Worm (Caenorhabditis elegans): ENCODE data around the gene daf-41.

daf-41 gene

DNA sequence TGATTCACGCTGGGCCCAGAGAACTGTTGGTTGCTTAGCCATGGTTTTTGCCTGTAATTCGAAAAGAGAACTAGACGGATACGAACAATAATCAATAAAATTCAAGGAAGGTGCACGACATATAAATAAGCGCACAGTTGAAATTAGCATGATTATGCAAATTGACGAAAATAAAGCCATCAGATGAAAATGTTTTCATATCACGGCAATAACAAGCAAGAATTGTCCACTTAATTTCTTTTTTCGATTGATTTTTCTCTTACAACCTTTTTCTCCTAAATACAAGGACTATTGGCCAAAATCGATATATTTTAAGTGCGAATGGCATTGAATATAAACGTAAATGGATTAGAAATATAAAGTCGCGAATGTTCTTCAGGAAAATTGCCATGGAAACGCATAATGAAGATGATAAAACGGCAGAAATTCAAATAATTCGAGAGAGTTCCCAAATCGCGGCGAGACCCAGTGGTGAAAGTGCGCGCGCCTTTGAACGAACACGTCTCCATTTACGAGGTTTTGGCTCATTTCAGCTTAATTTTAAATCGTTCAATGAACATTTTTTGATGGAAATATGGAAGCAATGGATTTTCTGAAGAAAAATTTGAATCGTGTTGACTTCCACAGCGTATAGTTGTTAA, at the start of gene daf-41, which contains the start of gene toc-1:
Gene daf-41, minus strand, starts transcription at position 51 of the 641 bp plus-strand sequence.
Gene toc-1, plus strand, starts transcription at position 537 of the 641 bp plus-strand sequence.
- TF ChIP-seq fkh-8 (tag; optimal IDR thresholded peaks at IDR 0.05) (peak; percentile 81), grh-1 (GFP tag; IDR thresholded peaks at IDR 0.05) (no peak), fkh-10 (GFP tag; optimal IDR thresholded peaks at IDR 0.05) (no peak), hpl-2 (GFP tag; optimal IDR thresholded peaks at IDR 0.05) (no peak), nhr-90 (tag; optimal IDR thresholded peaks at IDR 0.05; ENCODE audit: poor library complexity) (no peak), unc-30 (tag; optimal IDR thresholded peaks at IDR 0.05) (no peak), ceh-82 (tag; optimal IDR thresholded peaks at IDR 0.05) (peak in 1 of 3 experiments; percentile 12), alr-1 (tag; optimal IDR thresholded peaks at IDR 0.05; ENCODE audit: borderline replicate concordance) (no peak), egl-27 (tag; optimal IDR thresholded peaks at IDR 0.05) (no peak), mdl-1 (tag; optimal IDR thresholded peaks at IDR 0.05) (peak in 1 of 2 experiments; percentile 24), ztf-11 (tag; optimal IDR thresholded peaks at IDR 0.05) (no peak), lin-14 (GFP tag; optimal IDR thresholded peaks at IDR 0.05) (peak; percentile 65), pag-3 (tag; optimal IDR thresholded peaks at IDR 0.05; ENCODE audit: borderline replicate concordance, insufficient read depth) (no peak), swsn-7 (tag; optimal IDR thresholded peaks at IDR 0.05) (peak; percentile 44), unc-130 (tag; optimal IDR thresholded peaks at IDR 0.05) (peak; percentile 17), ceh-63 (GFP tag; optimal IDR thresholded peaks at IDR 0.05) (no peak), nhr-19 (GFP tag; conservative IDR thresholded peaks at IDR 0.05) (peak; percentile 18; the same call in 1 of the 2 replicates), unc-98 (GFP tag; IDR thresholded peaks at IDR 0.05) (no peak), C16A3.4 (tag; optimal IDR thresholded peaks at IDR 0.05) (peak; percentile 57), sox-4 (tag; optimal IDR thresholded peaks at IDR 0.05) (no peak), unc-86 (tag; optimal IDR thresholded peaks at IDR 0.05) (no peak), pqm-1 (tag; optimal IDR thresholded peaks at IDR 0.05) (no peak), nhr-47 (tag; optimal IDR thresholded peaks at IDR 0.05) (peak; percentile 47), nhr-77 (tag; optimal IDR thresholded peaks at IDR 0.05) (no peak), irx-1 (tag; optimal IDR thresholded peaks at IDR 0.05) (no peak), unc-62 (GFP tag; optimal IDR thresholded peaks at IDR 0.05) (no peak), tlp-1 (tag; optimal IDR thresholded peaks at IDR 0.05) (no peak), ets-5 (GFP tag; IDR thresholded peaks at IDR 0.05) (no peak), lsy-2 (tag; optimal IDR thresholded peaks at IDR 0.05) (peak; percentile 69 to 73), efl-3 (GFP tag; optimal IDR thresholded peaks at IDR 0.05) (no peak), jun-1 (tag; optimal IDR thresholded peaks at IDR 0.05) (peak; percentile 20), ceh-88 (GFP tag; IDR thresholded peaks at IDR 0.05) (no peak), ama-1 (optimal IDR thresholded peaks at IDR 0.05) (no peak), snu-23 (GFP tag; optimal IDR thresholded peaks at IDR 0.05) (peak; percentile 68), hlh-17 (GFP tag; optimal IDR thresholded peaks at IDR 0.05; ENCODE audit: borderline replicate concordance) (no peak), tbx-2 (tag; optimal IDR thresholded peaks at IDR 0.05) (no peak), lir-3 (tag; optimal IDR thresholded peaks at IDR 0.05; ENCODE audit: poor library complexity) (no peak), lin-13 (GFP tag; optimal IDR thresholded peaks at IDR 0.05) (peak; percentile 48), nhr-237 (tag; optimal IDR thresholded peaks at IDR 0.05) (no peak), aly-2 (tag; optimal IDR thresholded peaks at IDR 0.05) (no peak), snpc-4 (tag; optimal IDR thresholded peaks at IDR 0.05) (no peak), nhr-11 (tag; optimal IDR thresholded peaks at IDR 0.05) (no peak), sup-37 (GFP tag; optimal IDR thresholded peaks at IDR 0.05) (no peak), zip-4 (GFP tag; optimal IDR thresholded peaks at IDR 0.05) (no peak), zag-1 (tag; optimal IDR thresholded peaks at IDR 0.05) (no peak), C04F5.9 (tag; optimal IDR thresholded peaks at IDR 0.05) (no peak), xbp-1 (tag; optimal IDR thresholded peaks at IDR 0.05) (peak; percentile 40), ces-1 (GFP tag; optimal IDR thresholded peaks at IDR 0.05) (no peak), pax-3 (tag; optimal IDR thresholded peaks at IDR 0.05) (no peak), skn-1 (tag; optimal IDR thresholded peaks at IDR 0.05) (peak; percentile 77), blmp-1 (tag; optimal IDR thresholded peaks at IDR 0.05) (peak; percentile 72), lin-39 (tag; optimal IDR thresholded peaks at IDR 0.05) (no peak)
